Fruit fly (Drosophila melanogaster) Kc167 (cell line): ENCODE data around the gene ovo.

ENCODE experiments used
- Myc ChIP-seq: fragments of >200 bp; optimal IDR thresholded peaks from 2 replicates; lab custom pipeline; 2017; ENCODE audit warnings: missing external identifiers
- h ChIP-seq: fragments of >200 bp; optimal IDR thresholded peaks from 3 replicates; lab custom pipeline; 2018; ENCODE audit warnings: missing external identifiers

dm6 chrX:5044433-5045110, 3.5 kb upstream of the ovo start:
- TF ChIP-seq Myc (lab: Kevin White, UChicago), result no peak
- TF ChIP-seq h (lab: Kevin White, UChicago), result no peak
